Worm (Caenorhabditis elegans): ENCODE measurements around the gene F11C1.4.

The F11C1.4 gene

DNA sequence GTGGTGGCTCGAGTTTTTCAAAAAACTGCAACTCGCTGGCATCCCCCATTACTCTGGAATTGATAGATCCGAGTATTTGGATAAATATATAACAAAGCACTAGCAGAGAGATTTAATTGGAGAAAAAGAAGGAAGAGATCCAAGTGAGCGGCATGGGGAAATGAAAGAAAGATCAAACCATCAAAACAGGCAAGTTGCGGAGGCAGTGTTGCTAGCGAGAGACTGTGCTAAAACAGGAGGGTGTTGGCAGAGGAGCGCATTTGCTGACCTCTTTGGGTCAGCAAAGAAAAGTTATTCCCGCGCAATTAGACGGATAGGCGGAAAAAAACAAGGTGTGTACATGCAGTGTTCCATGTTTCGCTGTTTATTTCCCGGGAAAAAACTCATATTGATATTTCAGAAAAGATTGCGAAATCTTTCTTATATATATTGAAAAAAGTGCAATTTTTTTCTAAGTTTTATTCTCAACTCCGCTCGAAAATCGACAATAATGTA, 1.2 kb upstream of the F11C1.4 start, which contains the start of gene ppk-3 (continued):
- no peak for TF ChIP-seq ceh-90 (tag; optimal IDR thresholded peaks at IDR 0.05)
- TF ChIP-seq pax-3 (tag; optimal IDR thresholded peaks at IDR 0.05), result peak; percentile 36
- TF ChIP-seq xbp-1 (tag; optimal IDR thresholded peaks at IDR 0.05), result peak; percentile 83
- no peak for TF ChIP-seq hlh-4 (tag; optimal IDR thresholded peaks at IDR 0.05)
- TF ChIP-seq zag-1 (tag; optimal IDR thresholded peaks at IDR 0.05), result no peak
- peak; percentile 72 for TF ChIP-seq fos-1 (tag; optimal IDR thresholded peaks at IDR 0.05)
- no peak for TF ChIP-seq pqm-1 (tag; optimal IDR thresholded peaks at IDR 0.05)
- TF ChIP-seq nhr-11 (tag; optimal IDR thresholded peaks at IDR 0.05), result peak; percentile 67
- TF ChIP-seq vab-15 (tag; optimal IDR thresholded peaks at IDR 0.05), result peak; percentile 62
- peak; percentile 93 for TF ChIP-seq mep-1 (tag; optimal IDR thresholded peaks at IDR 0.05)
- no peak for TF ChIP-seq ceh-63 (GFP tag; optimal IDR thresholded peaks at IDR 0.05)
- TF ChIP-seq pag-3 (tag; optimal IDR thresholded peaks at IDR 0.05; ENCODE audit: borderline replicate concordance, insufficient read depth), result peak; percentile 37
- TF ChIP-seq fkh-10 (GFP tag; optimal IDR thresholded peaks at IDR 0.05), result peak; percentile 40
- TF ChIP-seq alr-1 (tag; optimal IDR thresholded peaks at IDR 0.05; ENCODE audit: borderline replicate concordance), result no peak
- TF ChIP-seq nhr-12 (tag; optimal IDR thresholded peaks at IDR 0.05), result no peak
- TF ChIP-seq nhr-90 (tag; optimal IDR thresholded peaks at IDR 0.05; ENCODE audit: poor library complexity), result peak; percentile 87
- peak; percentile 49 for TF ChIP-seq zip-4 (GFP tag; optimal IDR thresholded peaks at IDR 0.05)
- TF ChIP-seq ceh-82 (tag; optimal IDR thresholded peaks at IDR 0.05), result peak; percentile 79 to 88 (median 83)
- TF ChIP-seq jun-1 (tag; optimal IDR thresholded peaks at IDR 0.05), result peak; percentile 84
- peak; percentile 63 for TF ChIP-seq egl-13 (tag; optimal IDR thresholded peaks at IDR 0.05)
- no peak for TF ChIP-seq fkh-4 (tag; optimal IDR thresholded peaks at IDR 0.05; ENCODE audit: borderline replicate concordance)
- no peak for TF ChIP-seq nhr-76 (tag; optimal IDR thresholded peaks at IDR 0.05)
- TF ChIP-seq nhr-28 (tag; optimal IDR thresholded peaks at IDR 0.05), result no peak
- TF ChIP-seq C34B4.2 (tag; optimal IDR thresholded peaks at IDR 0.05), result no peak
- peak; percentile 19 for TF ChIP-seq elt-2 (tag; optimal IDR thresholded peaks at IDR 0.05)
- no peak for TF ChIP-seq Y116A8C.19 (tag; optimal IDR thresholded peaks at IDR 0.05; ENCODE audit: borderline replicate concordance)
- peak; percentile 86 for TF ChIP-seq tbx-2 (tag; optimal IDR thresholded peaks at IDR 0.05)
- TF ChIP-seq unc-98 (GFP tag; IDR thresholded peaks at IDR 0.05), result no peak
- TF ChIP-seq lsy-2 (tag; optimal IDR thresholded peaks at IDR 0.05), result peak; percentile 78 to 83
- TF ChIP-seq snpc-4 (tag; optimal IDR thresholded peaks at IDR 0.05), result peak; percentile 70
- TF ChIP-seq nhr-237 (tag; optimal IDR thresholded peaks at IDR 0.05), result peak; percentile 29
- peak; percentile 90 for TF ChIP-seq C16A3.4 (tag; optimal IDR thresholded peaks at IDR 0.05)

DNA sequence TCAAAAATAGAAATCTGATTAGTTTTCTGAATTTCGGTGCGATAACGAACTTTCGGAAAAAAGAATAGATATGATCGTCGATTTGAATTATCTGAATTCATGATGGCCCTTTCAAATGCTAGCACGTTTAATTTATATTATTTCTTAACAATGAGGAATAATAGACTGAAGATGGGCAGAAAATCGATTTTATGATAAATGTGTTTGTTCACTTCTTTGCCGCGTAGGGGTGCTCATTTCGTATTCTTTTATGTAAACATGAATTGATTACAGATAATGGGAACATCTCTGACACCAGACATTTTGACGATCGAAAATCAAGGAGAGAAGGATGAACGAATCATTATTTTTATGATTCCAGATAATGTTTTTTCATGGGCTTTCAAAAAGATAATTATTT, 577 bp downstream of the F11C1.4 start, which contains the start of gene F11C1.9:
TSS of gene F11C1.9 (minus strand) at position 101 of the 400 bp plus-strand sequence.
- TF ChIP-seq hlh-17 (GFP tag; optimal IDR thresholded peaks at IDR 0.05; ENCODE audit: borderline replicate concordance) (no peak), unc-62 (GFP tag; optimal IDR thresholded peaks at IDR 0.05) (no peak), nhr-85 (tag) (no peak)

DNA sequence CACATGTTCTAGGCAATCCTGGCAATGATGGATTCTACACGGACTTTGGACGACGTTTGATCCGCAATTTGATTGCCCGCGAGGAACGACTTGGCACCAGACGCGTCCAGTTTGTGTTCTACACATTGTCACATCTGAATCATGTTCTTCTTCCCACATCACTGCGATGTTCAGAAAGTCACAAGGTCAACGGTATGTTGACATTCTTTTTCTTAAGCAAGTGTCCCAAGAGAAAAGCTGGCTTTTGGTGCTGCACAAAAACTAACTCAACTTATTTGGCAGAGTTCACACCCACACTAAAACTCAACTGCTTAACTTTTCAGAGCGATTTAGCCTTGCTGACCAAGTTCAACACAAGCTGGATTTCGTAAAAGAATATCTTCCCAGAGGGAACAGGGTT, 1.7 kb downstream of the F11C1.4 start:
- no peak for TF ChIP-seq nhr-19 (GFP tag; conservative IDR thresholded peaks at IDR 0.05)
- TF ChIP-seq lsy-2 (tag; optimal IDR thresholded peaks at IDR 0.05), result no peak
- TF ChIP-seq jun-1 (tag; optimal IDR thresholded peaks at IDR 0.05), result no peak
- no peak for TF ChIP-seq isw-1 (GFP tag; IDR thresholded peaks at IDR 0.05)
- TF ChIP-seq Y116A8C.19 (tag; optimal IDR thresholded peaks at IDR 0.05; ENCODE audit: borderline replicate concordance), result no peak
- TF ChIP-seq nhr-47 (tag; optimal IDR thresholded peaks at IDR 0.05), result no peak
- no peak for TF ChIP-seq nhr-237 (tag; optimal IDR thresholded peaks at IDR 0.05)
- TF ChIP-seq efl-3 (GFP tag; optimal IDR thresholded peaks at IDR 0.05), result no peak
- TF ChIP-seq unc-30 (tag; optimal IDR thresholded peaks at IDR 0.05), result no peak
- no peak for TF ChIP-seq zip-4 (GFP tag; optimal IDR thresholded peaks at IDR 0.05)
- no peak for TF ChIP-seq fos-1 (tag; optimal IDR thresholded peaks at IDR 0.05)
